Worm (Caenorhabditis elegans): ENCODE data around the gene Y53F4B.14.

Y53F4B.14 gene

DNA sequence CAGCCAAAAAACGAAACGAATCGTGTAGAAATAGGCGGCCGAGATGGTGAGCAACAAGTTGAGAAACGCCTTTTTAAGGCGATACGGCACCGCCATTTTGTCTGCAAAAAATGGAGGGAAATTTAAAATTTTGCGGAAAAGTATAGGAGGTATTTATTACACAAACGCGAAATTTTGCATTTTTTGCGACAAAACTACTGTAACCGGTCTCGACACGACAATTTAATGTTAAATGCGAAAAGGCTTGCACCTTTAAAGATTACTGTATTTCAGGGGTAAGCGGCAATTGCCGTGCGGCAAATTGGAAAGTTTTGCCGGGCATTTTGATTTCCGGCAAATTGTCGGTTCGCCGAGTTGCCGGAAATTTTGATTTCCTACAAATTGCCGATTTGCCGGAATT, 33.8 kb downstream of the Y53F4B.14 start, which contains the start of gene Y53F4B.18:
Y53F4B.18 (minus strand) TSS at position 101 of the 400 bp plus-strand sequence.
- TF ChIP-seq nhr-23 (tag; optimal IDR thresholded peaks at IDR 0.05), result no peak
- no peak for TF ChIP-seq egl-27 (tag; optimal IDR thresholded peaks at IDR 0.05)
- no peak for TF ChIP-seq sma-3 (GFP tag; optimal IDR thresholded peaks at IDR 0.05)
- no peak for TF ChIP-seq lin-11 (tag; optimal IDR thresholded peaks at IDR 0.05)
- TF ChIP-seq ztf-1 (GFP tag; conservative IDR thresholded peaks at IDR 0.05), result no peak
- no peak for TF ChIP-seq Y55F3AM.14 (GFP tag; optimal IDR thresholded peaks at IDR 0.05)
- no peak for TF ChIP-seq ZK546.5 (tag; optimal IDR thresholded peaks at IDR 0.05)
- no peak for TF ChIP-seq nhr-10 (tag; optimal IDR thresholded peaks at IDR 0.05)
- TF ChIP-seq F13H6.1 (tag; optimal IDR thresholded peaks at IDR 0.05), result no peak
- no peak for TF ChIP-seq nhr-12 (tag; optimal IDR thresholded peaks at IDR 0.05)
- TF ChIP-seq nhr-237 (tag; optimal IDR thresholded peaks at IDR 0.05), result no peak

DNA sequence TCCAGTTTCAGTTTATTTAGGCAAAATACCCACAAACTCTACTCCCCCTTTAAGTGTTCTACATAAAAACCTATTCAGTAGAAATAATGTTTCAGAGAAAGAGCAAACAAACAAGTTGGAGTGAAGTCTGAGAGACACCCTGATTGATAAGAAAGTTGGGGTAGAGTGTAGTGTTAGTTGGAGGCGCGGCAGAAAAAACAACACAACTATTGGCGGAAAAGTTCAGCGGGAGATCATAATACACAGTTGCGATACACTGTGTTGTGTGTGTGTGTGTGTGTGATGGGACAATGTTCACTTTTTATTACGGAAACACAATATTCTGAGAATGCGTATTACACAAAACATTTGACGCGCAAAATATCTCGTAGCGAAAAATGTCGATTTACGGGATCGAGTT, 37.0 kb downstream of the Y53F4B.14 start:
- TF ChIP-seq mab-5 (tag; optimal IDR thresholded peaks at IDR 0.05) (no peak), sma-3 (GFP tag; optimal IDR thresholded peaks at IDR 0.05) (peak; percentile 18), nhr-129 (tag; optimal IDR thresholded peaks at IDR 0.05) (peak; percentile 43), F13H6.1 (tag; optimal IDR thresholded peaks at IDR 0.05) (peak; percentile 2)

DNA sequence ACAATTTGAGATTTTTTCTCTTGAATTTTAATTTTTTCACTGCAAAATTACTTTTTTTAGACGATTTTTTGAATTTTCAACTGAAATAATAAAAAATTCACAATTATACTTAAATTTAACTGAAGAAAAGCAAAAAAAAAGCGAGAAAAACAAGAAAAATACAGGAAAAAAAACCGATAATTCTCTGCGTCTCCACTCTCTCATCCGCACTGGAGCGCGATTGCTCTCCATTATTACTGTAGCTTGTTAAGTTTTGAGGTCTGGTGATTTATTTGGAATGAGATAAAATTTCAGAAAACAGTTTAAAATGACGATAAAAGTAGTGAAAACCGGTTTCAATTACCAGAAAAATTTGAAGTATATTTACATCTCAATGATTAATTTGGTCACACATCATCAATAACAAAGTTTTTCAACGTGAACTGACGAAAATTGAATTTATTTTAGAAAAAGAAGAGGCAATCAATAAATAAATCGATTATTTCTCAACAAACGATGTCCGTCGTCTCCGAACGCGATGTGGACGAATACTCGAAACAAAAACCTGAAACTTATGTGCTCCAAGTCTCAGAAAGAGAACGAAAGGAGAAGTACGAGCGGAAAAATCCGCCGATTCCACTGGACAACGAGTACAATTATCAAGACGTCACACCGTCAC, 39.1 kb downstream of the Y53F4B.14 start, which contains the start of gene Y53F4B.19:
Y53F4B.19 (plus strand) TSS at position 157 of the 658 bp plus-strand sequence.
- TF ChIP-seq alr-1 (tag; optimal IDR thresholded peaks at IDR 0.05) (no peak), ceh-16 (tag; optimal IDR thresholded peaks at IDR 0.05) (no peak), aly-2 (tag; optimal IDR thresholded peaks at IDR 0.05) (no peak), egl-27 (tag; optimal IDR thresholded peaks at IDR 0.05) (no peak), nhr-6 (tag; optimal IDR thresholded peaks at IDR 0.05) (no peak), ztf-1 (GFP tag; conservative IDR thresholded peaks at IDR 0.05) (no peak), lin-11 (tag; optimal IDR thresholded peaks at IDR 0.05) (no peak), nhr-21 (tag; optimal IDR thresholded peaks at IDR 0.05) (no peak)

DNA sequence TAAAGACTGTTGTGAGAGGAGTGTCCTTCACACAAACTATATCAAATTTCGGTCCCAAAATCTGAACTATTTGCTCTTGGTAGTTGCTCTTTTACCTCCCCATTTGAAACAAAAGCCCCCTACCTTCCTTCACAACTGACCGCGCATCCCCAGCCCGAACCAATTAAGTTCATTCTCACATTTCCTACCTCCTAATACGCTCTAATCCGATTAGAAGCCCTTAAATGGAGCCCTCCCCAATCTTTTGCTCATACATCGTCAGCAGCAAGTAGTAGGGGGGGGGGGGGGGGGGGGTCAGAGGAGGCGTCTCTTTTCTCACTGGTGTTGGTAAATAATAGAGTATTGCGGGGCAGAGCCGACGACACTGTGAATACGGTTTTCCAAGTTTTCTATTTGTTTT, 42.7 kb downstream of the Y53F4B.14 start:
- TF ChIP-seq Y55F3AM.14 (GFP tag; optimal IDR thresholded peaks at IDR 0.05) (no peak), lin-11 (tag; optimal IDR thresholded peaks at IDR 0.05) (no peak), nhr-12 (tag; optimal IDR thresholded peaks at IDR 0.05) (no peak), blmp-1 (tag; optimal IDR thresholded peaks at IDR 0.05; ENCODE audit: insufficient read depth) (no peak), elt-1 (tag; optimal IDR thresholded peaks at IDR 0.05) (no peak), C34F6.9 (tag; optimal IDR thresholded peaks at IDR 0.05) (no peak), nhr-77 (tag; optimal IDR thresholded peaks at IDR 0.05) (no peak), ztf-1 (GFP tag; conservative IDR thresholded peaks at IDR 0.05) (no peak), mbf-1 (tag; optimal IDR thresholded peaks at IDR 0.05) (no peak), nhr-10 (tag; optimal IDR thresholded peaks at IDR 0.05) (no peak), nhr-11 (tag; optimal IDR thresholded peaks at IDR 0.05) (no peak), egl-27 (tag; optimal IDR thresholded peaks at IDR 0.05) (no peak), dmd-4 (tag; optimal IDR thresholded peaks at IDR 0.05) (no peak), ceh-82 (tag; optimal IDR thresholded peaks at IDR 0.05) (no peak), zag-1 (tag; optimal IDR thresholded peaks at IDR 0.05) (no peak), nhr-21 (tag; optimal IDR thresholded peaks at IDR 0.05) (no peak), R02D3.7 (tag; optimal IDR thresholded peaks at IDR 0.05) (no peak), F13H6.1 (tag; optimal IDR thresholded peaks at IDR 0.05) (no peak)

DNA sequence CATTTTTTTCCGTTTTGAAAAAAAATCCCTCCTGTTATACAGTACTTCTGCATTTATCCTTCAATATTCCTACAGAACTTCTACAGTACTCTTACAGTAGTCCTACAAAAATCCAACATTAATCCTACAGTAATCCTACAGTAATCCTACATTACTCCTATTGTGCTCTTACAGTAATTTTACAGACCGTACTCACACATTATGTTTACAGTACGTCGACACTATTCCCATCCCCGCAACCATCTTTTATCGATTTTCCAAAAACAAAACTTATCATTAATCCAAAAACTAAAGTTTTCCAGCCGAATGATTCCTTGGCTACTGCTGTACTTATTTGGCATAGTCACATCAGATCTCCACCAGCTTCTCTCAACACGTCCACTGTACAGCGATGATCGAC, 46.4 kb downstream of the Y53F4B.14 start, which contains the start of gene Y53F4B.20:
Y53F4B.20 (plus strand) TSS at position 301 of the 400 bp plus-strand sequence.
- TF ChIP-seq nhr-237 (tag; optimal IDR thresholded peaks at IDR 0.05), result no peak
- no peak for TF ChIP-seq lsy-2 (tag; optimal IDR thresholded peaks at IDR 0.05)

Measured in whole organism, L2 larva.